Worm (Caenorhabditis elegans) whole organism, L1 larva: ENCODE data around the gene ttbk-8.1.
"Not testable (repeated sequence)": the region's sequence is repeated elsewhere in the genome, so short reads cannot be mapped to it uniquely, and the experiment has no call there.

Experiments used
- C04F5.9 ChIP-seq: sonication (generic microtip); optimal IDR thresholded peaks from 2 replicates; lab custom pipeline; 2016; ENCODE audit warnings: missing genetic modification characterization, missing compliant biosample characterization
- C16A3.4 ChIP-seq: fragments of 150-350 bp; optimal IDR thresholded peaks from 2 replicates; lab custom pipeline; 2014; ENCODE audit warnings: missing biosample characterization, missing genetic modification characterization
- Y116A8C.19 ChIP-seq: sonication (generic microtip); optimal IDR thresholded peaks from 2 replicates; lab custom pipeline; 2016; ENCODE audit warnings: missing compliant biosample characterization, missing genetic modification characterization, borderline replicate concordance
- ama-1 ChIP-seq: fragments of 150-350 bp; optimal IDR thresholded peaks from 2 replicates; lab custom pipeline; 2014
- ceh-63 ChIP-seq: fragments of 200-800 bp; sonication (Bioruptor generic); optimal IDR thresholded peaks from 2 replicates; lab custom pipeline; 2018; ENCODE audit warnings: mild to moderate bottlenecking, missing genetic modification characterization, missing compliant biosample characterization
- ceh-8 ChIP-seq: fragments of 200-800 bp; sonication (Bioruptor generic); optimal IDR thresholded peaks from 2 replicates; lab custom pipeline; 2018; ENCODE audit warnings: mild to moderate bottlenecking, missing genetic modification characterization, moderate library complexity, missing compliant biosample characterization
- ceh-88 ChIP-seq: fragments of 200-800 bp; sonication (Bioruptor generic); IDR thresholded peaks from 2 replicates; pipeline ENCODE4 v1.3.6; 2022; ENCODE audit warnings: missing genetic modification characterization, missing compliant biosample characterization
- ceh-90 ChIP-seq: sonication (generic microtip); optimal IDR thresholded peaks from 2 replicates; lab custom pipeline; 2016; ENCODE audit warnings: missing genetic modification characterization, missing compliant biosample characterization
- ces-1 ChIP-seq: fragments of 150-350 bp; optimal IDR thresholded peaks from 2 replicates; lab custom pipeline; 2014; ENCODE audit warnings: missing biosample characterization, missing genetic modification reagents, missing genetic modification characterization
- dpl-1 ChIP-seq, 3 experiments: fragments of 150-350 bp in 2 of 3; sonication (generic microtip) in 1 of 3; optimal IDR thresholded peaks; 2 replicates each; lab custom pipeline; 2014 to 2017; ENCODE audit warnings: missing biosample characterization in 3 of 3, missing genetic modification characterization in 3 of 3, missing genetic modification reagents in 3 of 3
- elt-3 ChIP-seq, 6 experiments: fragments of 150-350 bp in 1 of 6; sonication (generic microtip); optimal IDR thresholded peaks; 2 replicates each; lab custom pipeline; 2017 to 2018; ENCODE audit warnings: missing biosample characterization in 6 of 6, missing genetic modification characterization in 6 of 6, inconsistent platforms in 1 of 6
- fkh-10 ChIP-seq: sonication (generic microtip); optimal IDR thresholded peaks from 2 replicates; lab custom pipeline; 2017; ENCODE audit warnings: missing biosample characterization, missing genetic modification reagents, missing genetic modification characterization
- fkh-4 ChIP-seq: sonication (generic microtip); optimal IDR thresholded peaks from 2 replicates; lab custom pipeline; 2016; ENCODE audit warnings: missing compliant biosample characterization, missing genetic modification characterization, borderline replicate concordance
- fkh-8 ChIP-seq: sonication (generic microtip); optimal IDR thresholded peaks from 2 replicates; lab custom pipeline; 2016; ENCODE audit warnings: mild to moderate bottlenecking, missing genetic modification characterization, missing compliant biosample characterization
- hlh-17 ChIP-seq: fragments of 200-800 bp; sonication (Bioruptor generic); optimal IDR thresholded peaks from 2 replicates; lab custom pipeline; 2018; ENCODE audit warnings: missing genetic modification characterization, mild to moderate bottlenecking, missing compliant biosample characterization, moderate library complexity, borderline replicate concordance
- jun-1 ChIP-seq: fragments of 150-350 bp; optimal IDR thresholded peaks from 2 replicates; lab custom pipeline; 2014; ENCODE audit warnings: missing biosample characterization, missing genetic modification reagents, missing genetic modification characterization
- lin-13 ChIP-seq: fragments of 150-350 bp; optimal IDR thresholded peaks from 2 replicates; lab custom pipeline; 2014; ENCODE audit warnings: missing biosample characterization, missing genetic modification reagents, missing genetic modification characterization
- lin-14 ChIP-seq: fragments of 200-800 bp; sonication (Bioruptor generic); optimal IDR thresholded peaks from 2 replicates; lab custom pipeline; 2018; ENCODE audit warnings: mild to moderate bottlenecking, missing genetic modification characterization, moderate library complexity, missing compliant biosample characterization
- lin-15B ChIP-seq: fragments of 150-350 bp; sonication (generic microtip); optimal IDR thresholded peaks from 3 replicates; lab custom pipeline; 2014; ENCODE audit warnings: missing biosample characterization, missing genetic modification characterization
- lin-39 ChIP-seq: fragments of 150-350 bp; optimal IDR thresholded peaks from 2 replicates; lab custom pipeline; 2014; ENCODE audit warnings: missing biosample characterization, missing genetic modification reagents, missing genetic modification characterization
- mdl-1 ChIP-seq, 2 experiments: fragments of 150-350 bp; optimal IDR thresholded peaks; 2 replicates each; lab custom pipeline; 2014 to 2017; ENCODE audit warnings: missing biosample characterization in 2 of 2, missing genetic modification characterization in 2 of 2, inconsistent platforms in 1 of 2
- nhr-12 ChIP-seq: sonication (generic microtip); optimal IDR thresholded peaks from 2 replicates; lab custom pipeline; 2017; ENCODE audit warnings: missing biosample characterization, missing genetic modification characterization
- nhr-19 ChIP-seq: fragments of 200-800 bp; sonication (Bioruptor generic); conservative IDR thresholded peaks from 2 replicates; pipeline ENCODE4 v1.3.6; 2022; ENCODE audit warnings: missing genetic modification characterization, missing compliant biosample characterization
- nhr-20 ChIP-seq: sonication (generic microtip); optimal IDR thresholded peaks from 2 replicates; lab custom pipeline; 2016; ENCODE audit warnings: mild to moderate bottlenecking, missing genetic modification characterization, missing compliant biosample characterization
- nhr-237 ChIP-seq: fragments of 150-350 bp; optimal IDR thresholded peaks from 2 replicates; lab custom pipeline; 2014; ENCODE audit warnings: missing biosample characterization, missing genetic modification characterization
- nhr-47 ChIP-seq: sonication (generic microtip); optimal IDR thresholded peaks from 2 replicates; lab custom pipeline; 2016; ENCODE audit warnings: mild to moderate bottlenecking, missing genetic modification characterization, moderate library complexity, missing compliant biosample characterization
- pag-3 ChIP-seq: sonication (generic microtip); optimal IDR thresholded peaks from 2 replicates; lab custom pipeline; 2017; ENCODE audit warnings: missing genetic modification characterization, mild to moderate bottlenecking, missing compliant biosample characterization, antibody characterized with exemption, borderline replicate concordance; ENCODE audit not compliant: insufficient read depth
- pax-3 ChIP-seq: fragments of 200-800 bp; sonication (Bioruptor generic); optimal IDR thresholded peaks from 2 replicates; lab custom pipeline; 2018; ENCODE audit warnings: mild to moderate bottlenecking, missing genetic modification characterization, moderate library complexity, missing compliant biosample characterization
- rnt-1 ChIP-seq: sonication (generic microtip); optimal IDR thresholded peaks from 2 replicates; lab custom pipeline; 2016; ENCODE audit warnings: mild to moderate bottlenecking, missing genetic modification characterization, moderate library complexity, missing compliant biosample characterization
- snpc-4 ChIP-seq: fragments of 150-350 bp; optimal IDR thresholded peaks from 2 replicates; lab custom pipeline; 2014; ENCODE audit warnings: missing biosample characterization, missing genetic modification characterization
- snu-23 ChIP-seq: sonication (generic microtip); optimal IDR thresholded peaks from 2 replicates; lab custom pipeline; 2016; ENCODE audit warnings: missing genetic modification characterization, missing compliant biosample characterization
- sox-4 ChIP-seq: sonication (generic microtip); optimal IDR thresholded peaks from 2 replicates; lab custom pipeline; 2016; ENCODE audit warnings: missing genetic modification characterization, missing compliant biosample characterization
- sup-37 ChIP-seq: fragments of 200-800 bp; sonication (Bioruptor generic); optimal IDR thresholded peaks from 2 replicates; lab custom pipeline; 2018; ENCODE audit warnings: mild to moderate bottlenecking, missing genetic modification characterization, missing compliant biosample characterization
- tbx-2 ChIP-seq: sonication (generic microtip); optimal IDR thresholded peaks from 2 replicates; lab custom pipeline; 2016; ENCODE audit warnings: missing genetic modification characterization, missing compliant biosample characterization
- tlp-1 ChIP-seq: fragments of 150-350 bp; optimal IDR thresholded peaks from 2 replicates; lab custom pipeline; 2014; ENCODE audit warnings: missing biosample characterization, missing genetic modification characterization
- unc-30 ChIP-seq: sonication (generic microtip); optimal IDR thresholded peaks from 2 replicates; lab custom pipeline; 2017; ENCODE audit warnings: missing biosample characterization, missing genetic modification characterization
- unc-62 ChIP-seq: fragments of 150-350 bp; optimal IDR thresholded peaks from 2 replicates; lab custom pipeline; 2014; ENCODE audit warnings: missing biosample characterization, missing genetic modification reagents, missing genetic modification characterization
- vab-15 ChIP-seq: sonication (generic microtip); optimal IDR thresholded peaks from 2 replicates; lab custom pipeline; 2017; ENCODE audit warnings: missing genotype, mild to moderate bottlenecking, missing genetic modification characterization, missing compliant biosample characterization
- zip-4 ChIP-seq: fragments of 200-800 bp; sonication (Bioruptor generic); optimal IDR thresholded peaks from 2 replicates; lab custom pipeline; 2018; ENCODE audit warnings: mild to moderate bottlenecking, missing genetic modification characterization, moderate library complexity, missing compliant biosample characterization
- ztf-11 ChIP-seq, 2 experiments: sonication (generic microtip); optimal IDR thresholded peaks; 2 replicates each; lab custom pipeline; 2016 to 2017; ENCODE audit warnings: missing genetic modification characterization in 2 of 2, missing biosample characterization in 1 of 2, missing compliant biosample characterization in 1 of 2

Gene ttbk-8.1

DNA sequence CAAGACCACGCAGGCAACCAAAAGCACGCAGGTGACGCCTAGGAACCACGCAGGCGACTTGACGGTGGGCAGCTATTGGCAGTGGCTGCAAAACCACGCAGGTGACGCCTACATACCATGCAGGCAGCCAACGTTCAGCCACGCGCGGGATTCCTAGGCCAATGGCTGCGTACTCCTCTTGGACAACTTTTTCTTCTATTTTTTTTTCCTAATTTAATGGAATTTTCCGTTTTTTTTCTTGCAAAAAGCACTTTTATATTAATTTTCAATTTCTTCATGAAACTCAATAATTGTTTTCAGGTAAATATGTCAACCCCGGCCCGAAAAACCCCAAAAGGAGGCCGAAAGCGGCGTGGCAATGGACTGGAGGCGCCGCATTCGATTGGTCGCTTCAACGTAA lies 16.9 kb upstream of the ttbk-8.1 start, which contains the start of gene Y38H8A.7:
Gene Y38H8A.7 (plus strand): TSS at position 301 of the 400 bp plus-strand sequence.
- TF ChIP-seq ceh-63; rnt-1 (tag; lab: Kevin White, UChicago); ceh-88: not testable (repeated sequence)

DNA sequence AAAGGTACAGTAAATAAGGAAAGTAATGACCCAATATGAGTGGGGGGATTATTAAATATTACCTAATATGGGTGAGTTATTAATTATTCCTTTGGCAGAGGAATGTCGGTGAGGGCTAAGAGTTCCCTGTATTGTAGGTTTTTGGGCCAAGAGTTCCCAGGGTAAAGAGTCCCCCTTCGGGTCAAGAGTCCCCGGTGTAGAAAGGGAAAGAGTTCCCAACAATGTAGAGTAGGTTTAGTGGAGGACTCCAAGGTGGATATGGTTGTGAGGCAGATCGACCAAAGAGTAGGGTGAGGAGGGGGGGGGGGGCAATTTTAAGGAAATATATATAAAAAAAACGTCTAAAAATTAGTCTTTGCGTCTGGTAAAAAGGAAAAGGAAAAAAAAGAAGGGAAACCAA lies 15.2 kb upstream of the ttbk-8.1 start:
- TF ChIP-seq unc-62 (GFP tag; lab: Kevin White, UChicago), result no peak
- no peak for TF ChIP-seq mdl-1 (tag; optimal IDR thresholded peaks at IDR 0.05; lab: Kevin White, UChicago)
- TF ChIP-seq zip-4, result no peak
- TF ChIP-seq hlh-17 (GFP tag; lab: Kevin White, UChicago), result no peak
- TF ChIP-seq C16A3.4, result no peak
- no peak for TF ChIP-seq lin-14 (GFP tag; lab: Kevin White, UChicago)
- TF ChIP-seq nhr-20, result no peak
- TF ChIP-seq jun-1 (tag; lab: Kevin White, UChicago), result no peak
- no peak for TF ChIP-seq tlp-1 (tag; lab: Kevin White, UChicago)
- no peak for TF ChIP-seq snpc-4 (tag; lab: Kevin White, UChicago)
- no peak for TF ChIP-seq fkh-4 (tag; lab: Kevin White, UChicago)

DNA sequence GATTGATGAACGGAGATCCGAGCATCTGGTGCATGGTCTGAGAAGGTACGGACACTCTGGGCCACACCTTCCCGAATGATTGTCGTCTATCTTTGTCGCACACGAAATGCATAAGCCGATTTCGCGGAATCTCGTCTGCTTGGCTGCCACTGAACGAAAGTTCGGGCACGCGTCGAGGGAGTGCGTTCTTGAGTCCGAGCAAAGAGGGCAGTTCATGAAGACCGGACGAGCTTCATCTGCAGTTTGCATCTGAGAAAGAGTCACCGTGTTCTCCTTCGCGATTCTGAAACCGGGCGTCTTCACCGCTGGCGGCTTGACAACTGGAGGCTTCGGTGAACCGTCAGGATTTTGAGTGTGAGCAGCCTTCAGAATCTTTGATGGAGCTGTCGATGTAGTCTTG lies 13.9 kb upstream of the ttbk-8.1 start:
- TF ChIP-seq Y116A8C.19 (tag; lab: Kevin White, UChicago) (no peak), dpl-1 (GFP tag; optimal IDR thresholded peaks at IDR 0.05; lab: Kevin White, UChicago) (no peak), nhr-12 (no peak), hlh-17 (GFP tag; lab: Kevin White, UChicago) (no peak), pax-3 (tag; lab: Kevin White, UChicago) (no peak), snu-23 (no peak), fkh-10 (no peak), lin-15B (tag; lab: Kevin White, UChicago) (no peak), nhr-19 (GFP tag; lab: Robert Waterston, UW) (no peak), sup-37 (GFP tag; lab: Kevin White, UChicago) (no peak), vab-15 (no peak), ceh-90 (tag; lab: Kevin White, UChicago) (no peak), unc-30 (tag; lab: Kevin White, UChicago) (no peak), sox-4 (tag; lab: Kevin White, UChicago) (no peak), elt-3 (tag; optimal IDR thresholded peaks at IDR 0.05; lab: Kevin White, UChicago) (no peak), ceh-63 (no peak), ztf-11 (tag; optimal IDR thresholded peaks at IDR 0.05; lab: Kevin White, UChicago) (no peak), pag-3 (tag; lab: Kevin White, UChicago) (no peak), ceh-8 (GFP tag; lab: Kevin White, UChicago) (no peak), ama-1 (lab: Kevin White, UChicago) (no peak)

DNA sequence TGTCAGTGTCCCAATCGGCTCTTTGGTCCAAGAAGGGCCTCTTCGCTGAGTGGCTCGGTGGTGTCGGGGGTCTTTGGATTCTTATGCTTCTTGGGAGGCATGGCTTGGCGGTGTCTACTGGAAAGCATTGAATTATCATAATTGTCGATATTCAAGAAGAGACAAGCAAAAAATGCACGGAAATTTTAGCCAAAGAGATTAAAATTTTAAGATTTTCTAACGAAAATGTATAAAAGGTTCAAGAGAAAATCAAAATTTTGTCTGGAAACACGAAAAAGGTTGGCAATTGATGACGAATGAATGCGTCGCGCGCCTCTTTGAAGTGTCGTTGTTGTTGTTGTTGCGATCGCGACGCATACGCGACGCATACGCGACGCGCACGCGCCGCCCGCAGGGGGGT lies 11.2 kb upstream of the ttbk-8.1 start, which contains the start of gene Y38H8A.12:
Gene Y38H8A.12 (minus strand): TSS at position 101 of the 400 bp plus-strand sequence.
- no peak for TF ChIP-seq fkh-8 (tag; lab: Kevin White, UChicago)

DNA sequence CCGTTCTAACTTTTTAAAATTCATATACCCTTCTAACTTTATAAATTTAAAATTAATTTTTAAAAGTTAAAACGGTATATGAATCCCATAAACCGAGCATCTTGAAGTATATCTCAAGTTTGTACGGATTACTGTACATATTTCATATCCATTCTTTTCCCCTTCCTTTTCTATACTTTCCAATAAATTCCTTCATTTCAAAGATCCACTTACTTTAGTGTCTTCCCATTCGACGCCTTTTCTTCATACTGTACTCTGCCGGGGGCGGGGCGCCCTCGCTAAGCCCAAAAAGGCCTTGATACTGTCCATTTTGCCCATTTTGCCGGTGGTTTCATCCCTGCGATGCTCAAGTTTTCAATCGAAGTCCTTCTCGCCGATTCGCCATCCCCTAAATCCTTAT lies 6.3 kb upstream of the ttbk-8.1 start, which contains the start of gene fezf-1:
Gene fezf-1 (plus strand): TSS at position 301 of the 400 bp plus-strand sequence.
- no peak for TF ChIP-seq snu-23
- no peak for TF ChIP-seq ces-1
- no peak for TF ChIP-seq lin-13
- no peak for TF ChIP-seq nhr-47 (tag; lab: Kevin White, UChicago)
- TF ChIP-seq lin-39, result no peak
- no peak for TF ChIP-seq C04F5.9 (tag; lab: Kevin White, UChicago)
- TF ChIP-seq nhr-237 (tag; lab: Kevin White, UChicago), result no peak
- TF ChIP-seq tbx-2 (tag; lab: Kevin White, UChicago), result no peak
